Worm (Caenorhabditis elegans) whole organism, L4/young adult: Measurements from ENCODE around the gene ifd-2.

Experiments used
- dao-5 ChIP-seq: sonication (generic microtip); optimal IDR thresholded peaks from 2 replicates; lab custom pipeline; 2016; ENCODE audit warnings: missing genotype, missing genetic modification characterization, moderate library complexity, missing compliant biosample characterization
- him-1 ChIP-seq: sonication (generic microtip); optimal IDR thresholded peaks from 2 replicates; lab custom pipeline; 2016; ENCODE audit warnings: missing genotype, missing genetic modification reagents, missing genetic modification characterization, missing compliant biosample characterization

ce11 chrX:823736-824135, 8.0 kb upstream of the ifd-2 start:
- no peak for TF ChIP-seq him-1 (tag; lab: Kevin White, UChicago)
- no peak for TF ChIP-seq dao-5 (tag; lab: Kevin White, UChicago)
